Worm (Caenorhabditis elegans) whole organism, young adult: ENCODE results near the gene nhr-88.
A peak's percentile ranks its signal among the peaks of the same experiment; 100 is the strongest.

Experiments used
- B0019.2 ChIP-seq: fragments of 200-800 bp; sonication (Bioruptor generic); conservative IDR thresholded peaks from 2 replicates; pipeline ENCODE4 v1.3.6; 2022; ENCODE audit warnings: missing genetic modification reagents, missing genetic modification characterization, missing compliant biosample characterization
- B0261.1 ChIP-seq: sonication (generic microtip); optimal IDR thresholded peaks from 2 replicates; lab custom pipeline; 2016; ENCODE audit warnings: mild to moderate bottlenecking, missing genetic modification characterization, moderate library complexity, missing compliant biosample characterization
- F10E7.11 ChIP-seq: sonication (generic microtip); optimal IDR thresholded peaks from 2 replicates; lab custom pipeline; 2017; ENCODE audit warnings: mild to moderate bottlenecking, missing genetic modification characterization, moderate library complexity, missing compliant biosample characterization
- F22D6.2 ChIP-seq: sonication (generic microtip); optimal IDR thresholded peaks from 2 replicates; lab custom pipeline; 2016; ENCODE audit warnings: mild to moderate bottlenecking, missing genetic modification characterization, missing compliant biosample characterization
- F37B4.10 ChIP-seq: fragments of 200-800 bp; sonication (Bioruptor generic); IDR thresholded peaks from 2 replicates; pipeline ENCODE4 v1.3.6; 2022; ENCODE audit warnings: missing genetic modification characterization, missing compliant biosample characterization
- F52B5.7 ChIP-seq: sonication (generic microtip); optimal IDR thresholded peaks from 2 replicates; lab custom pipeline; 2016; ENCODE audit warnings: mild to moderate bottlenecking, missing genetic modification characterization, missing compliant biosample characterization
- F57A8.1 ChIP-seq: fragments of 200-800 bp; sonication (Bioruptor generic); optimal IDR thresholded peaks from 2 replicates; lab custom pipeline; 2018; ENCODE audit warnings: mild to moderate bottlenecking, missing genetic modification characterization, moderate library complexity, missing compliant biosample characterization
- F57C9.4 ChIP-seq: sonication (generic microtip); optimal IDR thresholded peaks from 2 replicates; lab custom pipeline; 2017; ENCODE audit warnings: mild to moderate bottlenecking, missing genetic modification characterization, missing compliant biosample characterization
- aptf-2 ChIP-seq: fragments of 200-800 bp; sonication (Bioruptor generic); conservative IDR thresholded peaks from 2 replicates; pipeline ENCODE4 v1.3.6; 2022; ENCODE audit warnings: missing genetic modification reagents, missing genetic modification characterization, missing compliant biosample characterization
- attf-5 ChIP-seq: fragments of 200-800 bp; sonication (Bioruptor generic); optimal IDR thresholded peaks from 2 replicates; lab custom pipeline; 2018; ENCODE audit warnings: mild to moderate bottlenecking, missing genetic modification characterization, missing compliant biosample characterization
- bed-2 ChIP-seq: fragments of 200-800 bp; sonication (Bioruptor generic); IDR thresholded peaks from 2 replicates; pipeline ENCODE4 v1.3.6; 2022; ENCODE audit warnings: missing genetic modification reagents, missing genetic modification characterization, missing compliant biosample characterization
- cebp-1 ChIP-seq, 2 experiments: fragments of 200-800 bp in 1 of 2; sonication (Bioruptor generic) in 1 of 2; sonication (generic microtip) in 1 of 2; IDR thresholded peaks in 1 of 2; optimal IDR thresholded peaks in 1 of 2; 2 replicates each; pipeline versions ENCODE4 v1.3.6 to Lab custom; 2017 to 2022; ENCODE audit warnings: missing compliant biosample characterization in 2 of 2, missing genetic modification characterization in 2 of 2, mild to moderate bottlenecking in 1 of 2, missing genetic modification reagents in 1 of 2, moderate library complexity in 1 of 2
- cebp-2 ChIP-seq: fragments of 200-800 bp; sonication (Bioruptor generic); IDR thresholded peaks from 2 replicates; pipeline ENCODE4 v1.3.6; 2022; ENCODE audit warnings: missing genetic modification characterization, missing compliant biosample characterization
- ceh-91 ChIP-seq: fragments of 200-800 bp; sonication (Bioruptor generic); IDR thresholded peaks from 2 replicates; pipeline ENCODE4 v1.3.6; 2022; ENCODE audit warnings: missing genetic modification reagents, missing genetic modification characterization, missing compliant biosample characterization
- chd-7 ChIP-seq: sonication (generic microtip); optimal IDR thresholded peaks from 2 replicates; lab custom pipeline; 2016; ENCODE audit warnings: mild to moderate bottlenecking, missing genetic modification characterization, moderate library complexity, missing compliant biosample characterization
- dox-1 ChIP-seq: fragments of 200-800 bp; sonication (Bioruptor generic); IDR thresholded peaks from 2 replicates; pipeline ENCODE4 v1.3.6; 2022; ENCODE audit warnings: missing genetic modification reagents, missing genetic modification characterization, missing compliant biosample characterization
- efl-1 ChIP-seq: fragments of 150-350 bp; optimal IDR thresholded peaks from 2 replicates; lab custom pipeline; 2014; ENCODE audit warnings: missing biosample characterization, missing genetic modification reagents, missing genetic modification characterization
- egl-18 ChIP-seq: fragments of 200-800 bp; sonication (Bioruptor generic); IDR thresholded peaks from 2 replicates; pipeline ENCODE4 v1.3.6; 2022; ENCODE audit warnings: missing genetic modification reagents, missing genetic modification characterization, missing compliant biosample characterization
- egl-44 ChIP-seq: fragments of 200-800 bp; sonication (Bioruptor generic); IDR thresholded peaks from 2 replicates; pipeline ENCODE4 v1.3.6; 2022; ENCODE audit warnings: missing genetic modification reagents, missing genetic modification characterization, missing compliant biosample characterization
- ekl-4 ChIP-seq: fragments of 200-800 bp; sonication (Bioruptor generic); IDR thresholded peaks from 2 replicates; pipeline ENCODE4 v1.3.6; 2022; ENCODE audit warnings: missing genetic modification reagents, missing genetic modification characterization, missing compliant biosample characterization
- him-1 ChIP-seq: sonication (generic microtip); optimal IDR thresholded peaks from 2 replicates; lab custom pipeline; 2016; ENCODE audit warnings: missing genotype, missing genetic modification reagents, missing genetic modification characterization, missing compliant biosample characterization
- hlh-12 ChIP-seq: sonication (generic microtip); optimal IDR thresholded peaks from 2 replicates; lab custom pipeline; 2016; ENCODE audit warnings: missing genetic modification characterization, missing compliant biosample characterization
- hmg-1.2 ChIP-seq: fragments of 200-800 bp; sonication (Bioruptor generic); IDR thresholded peaks from 2 replicates; pipeline ENCODE4 v1.3.6; 2022; ENCODE audit warnings: missing genetic modification reagents, missing genetic modification characterization, missing compliant biosample characterization
- hrde-1 ChIP-seq: sonication (generic microtip); optimal IDR thresholded peaks from 2 replicates; lab custom pipeline; 2016; ENCODE audit warnings: missing genetic modification characterization, mild to moderate bottlenecking, missing compliant biosample characterization, moderate library complexity, missing genotype, missing genetic modification reagents, borderline replicate concordance
- lin-26 ChIP-seq: fragments of 200-800 bp; sonication (Bioruptor generic); IDR thresholded peaks from 2 replicates; pipeline ENCODE4 v1.3.6; 2022; ENCODE audit warnings: missing genetic modification reagents, missing genetic modification characterization, missing compliant biosample characterization
- lin-35 ChIP-seq, 3 experiments: fragments of 150-350 bp in 2 of 3; sonication (generic microtip) in 1 of 3; optimal IDR thresholded peaks; 2 replicates each; lab custom pipeline; 2014 to 2018; ENCODE audit warnings: missing biosample characterization in 3 of 3, missing genetic modification characterization in 3 of 3, missing genetic modification reagents in 3 of 3
- madf-3 ChIP-seq: fragments of 200-800 bp; sonication (Bioruptor generic); IDR thresholded peaks from 2 replicates; pipeline ENCODE4 v1.3.6; 2022; ENCODE audit warnings: missing genetic modification reagents, missing genetic modification characterization, missing compliant biosample characterization
- madf-6 ChIP-seq: fragments of 200-800 bp; sonication (Bioruptor generic); IDR thresholded peaks from 2 replicates; pipeline ENCODE4 v1.3.6; 2022; ENCODE audit warnings: missing genetic modification reagents, missing genetic modification characterization, missing compliant biosample characterization
- madf-8 ChIP-seq: fragments of 200-800 bp; sonication (Bioruptor generic); conservative IDR thresholded peaks from 2 replicates; pipeline ENCODE4 v1.3.6; 2022; ENCODE audit warnings: missing genetic modification reagents, missing genetic modification characterization, missing compliant biosample characterization
- mcd-1 ChIP-seq: fragments of 200-800 bp; sonication (Bioruptor generic); IDR thresholded peaks from 2 replicates; pipeline ENCODE4 v1.3.6; 2022; ENCODE audit warnings: missing genetic modification reagents, missing genetic modification characterization, missing compliant biosample characterization
- nfya-1 ChIP-seq: sonication (generic microtip); optimal IDR thresholded peaks from 2 replicates; lab custom pipeline; 2017; ENCODE audit warnings: antibody characterized with exemption, missing compliant biosample characterization, missing genetic modification characterization, borderline replicate concordance; ENCODE audit not compliant: insufficient read depth
- nfya-2 ChIP-seq: fragments of 200-800 bp; sonication (Bioruptor generic); IDR thresholded peaks from 2 replicates; pipeline ENCODE4 v1.3.6; 2022; ENCODE audit warnings: missing genetic modification reagents, missing genetic modification characterization, missing compliant biosample characterization
- pbrm-1 ChIP-seq: fragments of 200-800 bp; sonication (Bioruptor generic); IDR thresholded peaks from 2 replicates; pipeline ENCODE4 v1.3.6; 2022; ENCODE audit warnings: missing genetic modification reagents, missing genetic modification characterization, missing compliant biosample characterization
- pha-4 ChIP-seq: fragments of 150-350 bp; sonication (generic microtip); optimal IDR thresholded peaks from 2 replicates; lab custom pipeline; 2014; ENCODE audit warnings: missing biosample characterization, missing genetic modification reagents, missing genetic modification characterization
- rcor-1 ChIP-seq: fragments of 200-800 bp; sonication (Bioruptor generic); IDR thresholded peaks from 2 replicates; pipeline ENCODE4 v1.3.6; 2022; ENCODE audit warnings: missing genetic modification reagents, missing genetic modification characterization, missing compliant biosample characterization
- rpc-1 ChIP-seq, 2 experiments: fragments of 150-350 bp in 1 of 2; sonication (generic microtip) in 1 of 2; optimal IDR thresholded peaks; 2 replicates each; lab custom pipeline; 2014 to 2018; ENCODE audit warnings: missing biosample characterization in 1 of 2, missing genetic modification characterization in 1 of 2, missing genetic modification reagents in 1 of 2, missing genotype in 1 of 2
- snpc-4 ChIP-seq, 5 experiments: fragments of 150-350 bp in 1 of 5; sonication (generic microtip) in 4 of 5; optimal IDR thresholded peaks; 2 replicates each; lab custom pipeline; 2014 to 2018; ENCODE audit warnings: missing genetic modification characterization in 5 of 5, missing biosample characterization in 3 of 5, antibody characterized with exemption in 2 of 5, mild to moderate bottlenecking in 2 of 5, missing compliant biosample characterization in 2 of 5, missing genotype in 2 of 5, moderate library complexity in 2 of 5, missing genetic modification reagents in 1 of 5
- somi-1 ChIP-seq: fragments of 200-800 bp; sonication (Bioruptor generic); optimal IDR thresholded peaks from 2 replicates; lab custom pipeline; 2018; ENCODE audit warnings: mild to moderate bottlenecking, missing genetic modification characterization, missing compliant biosample characterization
- sptf-2 ChIP-seq: fragments of 200-800 bp; sonication (Bioruptor generic); optimal IDR thresholded peaks from 2 replicates; lab custom pipeline; 2018; ENCODE audit warnings: mild to moderate bottlenecking, missing genetic modification characterization, missing compliant biosample characterization
- tbp1 ChIP-seq: fragments of 200-800 bp; sonication (Bioruptor generic); optimal IDR thresholded peaks from 2 replicates; lab custom pipeline; 2018; ENCODE audit warnings: mild to moderate bottlenecking, missing genetic modification characterization, missing compliant biosample characterization
- unc-130 ChIP-seq: sonication (generic microtip); optimal IDR thresholded peaks from 2 replicates; lab custom pipeline; 2016; ENCODE audit warnings: missing genetic modification reagents, missing genetic modification characterization, missing compliant biosample characterization
- xnd-1 ChIP-seq: sonication (generic microtip); optimal IDR thresholded peaks from 2 replicates; lab custom pipeline; 2016; ENCODE audit warnings: missing genotype, missing genetic modification reagents, missing genetic modification characterization, missing compliant biosample characterization
- zfh-2 ChIP-seq: fragments of 200-800 bp; sonication (Bioruptor generic); conservative IDR thresholded peaks from 2 replicates; pipeline ENCODE4 v1.3.6; 2022; ENCODE audit warnings: missing genetic modification reagents, missing genetic modification characterization, missing compliant biosample characterization
- ztf-22 ChIP-seq: fragments of 200-800 bp; sonication (Bioruptor generic); optimal IDR thresholded peaks from 2 replicates; lab custom pipeline; 2018; ENCODE audit warnings: mild to moderate bottlenecking, missing genetic modification characterization, moderate library complexity, missing compliant biosample characterization
- ztf-28 ChIP-seq: fragments of 200-800 bp; sonication (Bioruptor generic); IDR thresholded peaks from 2 replicates; pipeline ENCODE4 v1.3.6; 2022; ENCODE audit warnings: missing genetic modification reagents, missing genetic modification characterization, missing compliant biosample characterization

The nhr-88 gene

DNA sequence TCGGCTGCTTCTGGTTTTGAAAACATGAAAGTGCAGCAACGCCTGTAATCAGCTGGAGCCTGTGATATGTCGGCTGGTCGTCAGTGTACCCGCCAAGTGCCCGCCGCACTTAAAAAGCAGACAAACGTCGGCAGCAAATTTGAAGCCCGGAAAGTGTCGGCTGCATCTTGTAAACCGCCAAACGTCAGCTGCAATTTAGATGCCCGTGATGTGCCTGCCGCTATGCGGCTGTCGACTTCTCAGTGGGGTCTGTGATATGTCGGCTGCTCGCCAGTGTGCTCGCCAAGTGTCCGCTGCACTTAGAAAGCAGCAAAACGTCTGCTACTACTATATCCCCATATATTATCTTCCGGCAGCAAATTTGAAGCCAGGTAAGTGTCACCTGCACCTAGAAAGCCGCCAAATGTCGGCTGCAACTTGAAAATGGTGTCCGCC, 10.7 kb downstream of the nhr-88 start (continued):
- TF ChIP-seq F52B5.7 (tag; lab: Kevin White, UChicago) (peak; percentile 57), him-1 (tag; lab: Kevin White, UChicago) (no peak), hlh-12 (tag; lab: Kevin White, UChicago) (no peak), cebp-1 (GFP tag; IDR thresholded peaks at IDR 0.05; lab: Robert Waterston, UW) (no peak), cebp-1 (tag; optimal IDR thresholded peaks at IDR 0.05; lab: Kevin White, UChicago) (peak; percentile 50), aptf-2 (no peak), cebp-2 (GFP tag; lab: Robert Waterston, UW) (0 out of 2 replicates have a peak, but pooled peaks have one; percentile 40), F22D6.2 (no peak), bed-2 (peak; percentile 43; the same call in 1 of the 2 replicates), ztf-28 (0 out of 2 replicates have a peak, but pooled peaks have one; percentile 30), lin-35 (GFP tag; optimal IDR thresholded peaks at IDR 0.05; lab: Kevin White, UChicago) (no peak), mcd-1 (GFP tag; lab: Robert Waterston, UW) (peak; percentile 30; the same call in 1 of the 2 replicates), F57C9.4 (no peak), rpc-1 (optimal IDR thresholded peaks at IDR 0.05; lab: Kevin White, UChicago) (no peak), rpc-1 (tag; optimal IDR thresholded peaks at IDR 0.05; lab: Kevin White, UChicago) (no peak), egl-44 (GFP tag; lab: Robert Waterston, UW) (no peak), somi-1 (GFP tag; lab: Kevin White, UChicago) (peak; percentile 33), F10E7.11 (tag; lab: Kevin White, UChicago) (no peak), hmg-1.2 (GFP tag; lab: Robert Waterston, UW) (no peak), nfya-1 (tag; lab: Kevin White, UChicago) (no peak), snpc-4 (GFP tag; optimal IDR thresholded peaks at IDR 0.05; lab: Kevin White, UChicago) (no peak), snpc-4 (tag; optimal IDR thresholded peaks at IDR 0.05; lab: Kevin White, UChicago) (peak; percentile 7 to 82 (median 44)), pha-4 (no peak), zfh-2 (GFP tag; lab: Robert Waterston, UW) (peak; percentile 77), ztf-22 (GFP tag; lab: Kevin White, UChicago) (no peak), nfya-2 (GFP tag; lab: Robert Waterston, UW) (no peak), chd-7 (tag; lab: Kevin White, UChicago) (peak; percentile 59), tbp1 (GFP tag; lab: Kevin White, UChicago) (no peak), dox-1 (GFP tag; lab: Robert Waterston, UW) (0 out of 2 replicates have a peak, but pooled peaks have one; percentile 41), lin-26 (GFP tag; lab: Robert Waterston, UW) (peak; percentile 52; the same call in 1 of the 2 replicates), pbrm-1 (GFP tag; lab: Robert Waterston, UW) (no peak)

DNA sequence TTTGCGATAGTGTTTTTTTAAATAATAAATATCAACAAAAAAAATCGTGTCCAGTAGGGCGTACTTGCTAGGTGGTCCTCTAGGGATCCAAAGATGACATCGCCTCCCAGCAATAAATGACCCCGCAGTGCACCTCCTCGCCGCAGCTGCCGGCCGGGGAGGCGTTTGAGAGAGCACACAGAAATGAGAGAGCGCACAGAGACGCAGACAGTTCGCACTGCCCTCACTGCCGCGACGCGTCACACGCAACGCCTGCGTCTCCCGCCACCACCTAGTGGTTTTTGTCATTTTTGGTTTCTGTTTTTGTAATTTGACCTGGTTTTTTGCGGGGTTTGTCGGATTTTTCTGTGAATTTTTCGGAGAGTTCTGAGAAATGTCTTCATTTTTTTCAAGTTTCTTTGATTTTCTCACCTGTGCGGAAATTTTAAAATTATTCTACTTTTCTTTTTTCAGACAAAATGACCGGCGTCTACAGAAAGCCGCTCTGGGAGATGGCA, 11.5 kb downstream of the nhr-88 start, which contains the start of gene lido-7:
lido-7 (plus strand) TSS at position 447 of the 497 bp plus-strand sequence.
- TF ChIP-seq egl-18 (GFP tag; lab: Robert Waterston, UW) (0 out of 2 replicates have a peak, but pooled peaks have one; percentile 55), cebp-1 (GFP tag; IDR thresholded peaks at IDR 0.05; lab: Robert Waterston, UW) (peak; percentile 27; the same call in 1 of the 2 replicates), cebp-1 (tag; optimal IDR thresholded peaks at IDR 0.05; lab: Kevin White, UChicago) (peak; percentile 51), madf-3 (GFP tag; lab: Robert Waterston, UW) (peak; percentile 85), F37B4.10 (GFP tag; lab: Robert Waterston, UW) (no peak), hrde-1 (tag; lab: Kevin White, UChicago) (no peak), ceh-91 (no peak), F52B5.7 (tag; lab: Kevin White, UChicago) (no peak), madf-8 (GFP tag; lab: Robert Waterston, UW) (0 out of 2 replicates have a peak, but pooled peaks have one; percentile 20), efl-1 (GFP tag; lab: Kevin White, UChicago) (peak; percentile 16), F57A8.1 (GFP tag; lab: Kevin White, UChicago) (no peak), xnd-1 (tag; lab: Kevin White, UChicago) (no peak), sptf-2 (GFP tag; lab: Kevin White, UChicago) (no peak), hmg-1.2 (GFP tag; lab: Robert Waterston, UW) (peak; percentile 94), attf-5 (GFP tag; lab: Kevin White, UChicago) (peak; percentile 74), ekl-4 (0 out of 2 replicates have a peak, but pooled peaks have one; percentile 19), F57C9.4 (no peak), rcor-1 (0 out of 2 replicates have a peak, but pooled peaks have one; percentile 17), unc-130 (GFP tag; lab: Kevin White, UChicago) (no peak), B0261.1 (tag; lab: Kevin White, UChicago) (no peak), B0019.2 (GFP tag; lab: Robert Waterston, UW) (no peak), madf-6 (GFP tag; lab: Robert Waterston, UW) (peak; percentile 50; the same call in 1 of the 2 replicates)
